Fruit fly (Drosophila melanogaster) whole organism, wandering third instar larva: Measurements from ENCODE around the gene CG32683.

Experiments
- Abd-B ChIP-seq: fragments of >200 bp; optimal IDR thresholded peaks from 2 replicates; lab custom pipeline; 2017; ENCODE audit warnings: missing biosample characterization, missing genetic modification characterization
- Dfd ChIP-seq: fragments of >200 bp; optimal IDR thresholded peaks from 2 replicates; lab custom pipeline; 2017; ENCODE audit warnings: missing biosample characterization, missing genetic modification characterization
- OdsH ChIP-seq: fragments of 200-800 bp; sonication (Bioruptor generic); optimal IDR thresholded peaks from 2 replicates; lab custom pipeline; 2016; ENCODE audit warnings: missing biosample characterization, mild to moderate bottlenecking, missing genetic modification characterization
- br ChIP-seq: fragments of 200-800 bp; sonication (Bioruptor generic); optimal IDR thresholded peaks from 2 replicates; lab custom pipeline; 2016; ENCODE audit warnings: missing biosample characterization, missing genetic modification characterization
- dl ChIP-seq, 2 experiments: fragments of 175-275, 200-275 bp in 1 of 2; fragments of 200-275 bp in 1 of 2; sonication (Bioruptor generic); optimal IDR thresholded peaks; lab custom pipeline; 2018; ENCODE audit warnings: mild to moderate bottlenecking in 2 of 2, missing biosample characterization in 2 of 2, missing genetic modification characterization in 2 of 2, moderate library complexity in 2 of 2; ENCODE audit not compliant: partially characterized antibody in 2 of 2, insufficient read depth in 1 of 2
- dmrt93B ChIP-seq: fragments of 200-800 bp; sonication (Bioruptor generic); optimal IDR thresholded peaks from 2 replicates; lab custom pipeline; 2018; ENCODE audit warnings: missing biosample characterization, mild to moderate bottlenecking, missing genetic modification characterization
- h ChIP-seq: fragments of 200-800 bp; sonication (Bioruptor generic); optimal IDR thresholded peaks from 3 replicates; lab custom pipeline; 2016; ENCODE audit warnings: missing biosample characterization, mild to moderate bottlenecking, missing genetic modification characterization
- lola ChIP-seq: fragments of >200 bp; optimal IDR thresholded peaks from 2 replicates; lab custom pipeline; 2017; ENCODE audit warnings: missing biosample characterization, missing genetic modification characterization
- pan ChIP-seq: fragments of >200 bp; optimal IDR thresholded peaks from 2 replicates; lab custom pipeline; 2017
- psq ChIP-seq: fragments of 200-800 bp; sonication (Bioruptor generic); optimal IDR thresholded peaks from 3 replicates; lab custom pipeline; 2017; ENCODE audit warnings: missing biosample characterization, mild to moderate bottlenecking, missing genetic modification characterization, moderate library complexity

DNA sequence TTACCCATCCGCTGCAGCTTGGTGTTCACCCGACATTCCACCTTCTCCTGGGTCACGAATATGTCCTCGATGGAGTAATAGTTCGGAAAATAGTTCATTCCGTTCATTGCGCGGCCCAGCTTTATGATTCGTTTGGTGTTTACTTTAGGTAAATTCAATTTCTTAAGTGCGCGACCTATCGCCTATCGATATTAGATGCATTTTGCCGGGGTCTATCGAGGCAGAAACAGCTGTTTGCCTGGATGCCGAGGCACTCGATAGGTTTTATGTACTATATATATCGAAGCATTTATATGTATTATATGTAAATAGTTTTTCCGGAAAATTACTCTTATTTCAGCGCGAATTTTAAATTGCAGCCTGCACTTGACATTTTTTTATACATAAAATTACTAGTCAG, 69.7 kb downstream of the CG32683 start:
- TF ChIP-seq h (GFP tag; lab: Kevin White, UChicago): no peak
- TF ChIP-seq br (GFP tag; lab: Kevin White, UChicago): no peak
- TF ChIP-seq pan (lab: Kevin White, UChicago): no peak
- no peak for TF ChIP-seq lola (GFP tag; lab: Kevin White, UChicago)
- TF ChIP-seq OdsH (GFP tag; lab: Kevin White, UChicago): no peak
- no peak for TF ChIP-seq dmrt93B
- TF ChIP-seq Abd-B: no peak
- TF ChIP-seq dl (GFP tag; optimal IDR thresholded peaks at IDR 0.05; lab: Kevin White, UChicago; ENCODE audit: insufficient read depth in 1 of 2, partially characterized antibody in 2 of 2): no peak
- no peak for TF ChIP-seq psq (GFP tag; lab: Kevin White, UChicago)
- no peak for TF ChIP-seq Dfd (GFP tag; lab: Kevin White, UChicago)
